Worm (Caenorhabditis elegans) whole organism, mixed stage, embryonic: ENCODE results near the gene math-4.

Source experiments
- drap-1 ChIP-seq: fragments of 200-800 bp; sonication (Bioruptor generic); optimal IDR thresholded peaks from 3 replicates; lab custom pipeline; 2018; ENCODE audit warnings: mild to moderate bottlenecking, missing genetic modification characterization, missing compliant biosample characterization
- elt-1 ChIP-seq: sonication (generic microtip); optimal IDR thresholded peaks from 2 replicates; lab custom pipeline; 2017; ENCODE audit warnings: missing genetic modification characterization, mild to moderate bottlenecking, missing compliant biosample characterization, antibody characterized with exemption, moderate library complexity, borderline replicate concordance; ENCODE audit not compliant: insufficient read depth
- flh-1 ChIP-seq: fragments of 200-800 bp; sonication (Bioruptor generic); optimal IDR thresholded peaks from 2 replicates; lab custom pipeline; 2018; ENCODE audit warnings: mild to moderate bottlenecking, missing genetic modification characterization, moderate library complexity, missing compliant biosample characterization
- hlh-1 ChIP-seq: fragments of 150-350 bp; optimal IDR thresholded peaks from 2 replicates; lab custom pipeline; 2014; ENCODE audit warnings: missing biosample characterization, missing genetic modification reagents, missing genetic modification characterization
- lin-13 ChIP-seq: fragments of 150-350 bp; optimal IDR thresholded peaks from 2 replicates; lab custom pipeline; 2014; ENCODE audit warnings: missing biosample characterization, missing genetic modification characterization
- lsy-2 ChIP-seq: fragments of 150-350 bp; optimal IDR thresholded peaks from 2 replicates; lab custom pipeline; 2014; ENCODE audit warnings: missing biosample characterization, missing genetic modification characterization
- mep-1 ChIP-seq: fragments of 150-350 bp; optimal IDR thresholded peaks from 2 replicates; lab custom pipeline; 2017; ENCODE audit warnings: missing biosample characterization, missing genetic modification reagents, missing genetic modification characterization, inconsistent platforms
- nhr-12 ChIP-seq: fragments of 150-350 bp; optimal IDR thresholded peaks from 2 replicates; lab custom pipeline; 2014; ENCODE audit warnings: missing biosample characterization, missing genetic modification characterization
- nhr-76 ChIP-seq: sonication (generic microtip); optimal IDR thresholded peaks from 2 replicates; lab custom pipeline; 2017; ENCODE audit warnings: missing biosample characterization, missing genetic modification characterization
- snpc-4 ChIP-seq: fragments of 150-350 bp; optimal IDR thresholded peaks from 2 replicates; lab custom pipeline; 2014; ENCODE audit warnings: missing biosample characterization, missing genetic modification characterization
- ztf-11 ChIP-seq: fragments of 150-350 bp; optimal IDR thresholded peaks from 2 replicates; lab custom pipeline; 2014; ENCODE audit warnings: missing biosample characterization, missing genetic modification characterization

DNA sequence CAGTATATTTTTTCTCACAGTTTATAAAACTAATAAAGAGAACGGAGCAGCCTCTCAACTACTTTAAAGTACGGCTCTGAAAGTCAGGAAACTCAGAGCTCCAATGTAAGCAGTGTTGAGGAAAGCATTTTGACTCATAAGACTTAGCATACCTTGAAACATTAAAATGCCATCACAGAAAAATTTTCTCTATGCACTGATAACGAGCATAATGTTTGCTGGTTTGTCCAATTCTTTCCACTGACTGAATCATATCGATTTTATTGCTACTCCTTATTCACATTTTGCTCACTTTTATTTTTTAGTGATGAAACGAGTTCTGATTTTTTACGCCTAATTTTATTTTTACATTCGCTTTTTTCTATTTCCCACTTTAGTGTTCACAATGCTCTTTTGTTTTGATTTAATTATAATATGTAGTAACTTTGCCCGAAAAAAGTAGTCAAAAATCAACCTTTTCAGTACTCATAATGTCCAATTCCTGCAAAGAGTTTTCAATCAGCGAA lies 49.6 kb upstream of the math-4 start, which contains the start of gene math-39:
- no peak for TF ChIP-seq flh-1 (GFP tag; lab: Kevin White, UChicago)
- no peak for TF ChIP-seq nhr-76 (tag; lab: Kevin White, UChicago)
- no peak for TF ChIP-seq mep-1 (tag; lab: Kevin White, UChicago)
- no peak for TF ChIP-seq hlh-1 (tag; lab: Kevin White, UChicago)
- no peak for TF ChIP-seq lin-13 (tag; lab: Kevin White, UChicago)
- TF ChIP-seq drap-1 (GFP tag; lab: Kevin White, UChicago): no peak
- no peak for TF ChIP-seq ztf-11 (tag; lab: Kevin White, UChicago)
- no peak for TF ChIP-seq lsy-2 (tag; lab: Kevin White, UChicago)
- no peak for TF ChIP-seq snpc-4
- no peak for TF ChIP-seq nhr-12 (tag; lab: Kevin White, UChicago)
- TF ChIP-seq elt-1 (tag; lab: Kevin White, UChicago): no peak
